Fruit fly (Drosophila melanogaster) whole organism, embryonic: Measurements from ENCODE around the gene SC35.

Experiments
- B-H2 ChIP-seq: fragments of 200-800 bp; sonication (Bioruptor generic); optimal IDR thresholded peaks from 2 replicates; lab custom pipeline; 2018; ENCODE audit warnings: missing biosample characterization, mild to moderate bottlenecking, missing genetic modification characterization
- CG10979 ChIP-seq: fragments of 200-800 bp; sonication (Bioruptor generic); optimal IDR thresholded peaks from 2 replicates; lab custom pipeline; 2018; ENCODE audit warnings: missing biosample characterization, mild to moderate bottlenecking, missing genetic modification characterization, moderate library complexity
- CG11093 ChIP-seq: fragments of 200-800 bp; sonication (Bioruptor generic); IDR thresholded peaks from 3 replicates; pipeline ENCODE4 v1.3.6; 2022; ENCODE audit warnings: missing biosample characterization, missing genetic modification characterization
- CG11247 ChIP-seq: fragments of 200-800 bp; sonication (Bioruptor generic); IDR thresholded peaks from 2 replicates; pipeline ENCODE4 v1.3.6; 2022; ENCODE audit warnings: missing biosample characterization, missing genetic modification characterization
- CG12155 ChIP-seq: fragments of 200-800 bp; sonication (Bioruptor generic); optimal IDR thresholded peaks from 3 replicates; lab custom pipeline; 2016; ENCODE audit warnings: missing biosample characterization, missing genetic modification characterization
- CG12769 ChIP-seq: fragments of 200-800 bp; sonication (Bioruptor generic); optimal IDR thresholded peaks from 2 replicates; lab custom pipeline; 2019; ENCODE audit warnings: missing biosample characterization, mild to moderate bottlenecking, missing genetic modification characterization, moderate library complexity
- CG12942 ChIP-seq: fragments of 200-800 bp; sonication (Bioruptor generic); optimal IDR thresholded peaks from 3 replicates; lab custom pipeline; 2016; ENCODE audit warnings: missing biosample characterization, missing genetic modification characterization
- CG13424 ChIP-seq: fragments of 200-800 bp; sonication (Bioruptor generic); optimal IDR thresholded peaks from 2 replicates; lab custom pipeline; 2019; ENCODE audit warnings: missing biosample characterization, mild to moderate bottlenecking, missing genetic modification characterization, moderate library complexity
- CG15073 ChIP-seq: fragments of 200-800 bp; sonication (Bioruptor generic); optimal IDR thresholded peaks from 2 replicates; lab custom pipeline; 2016; ENCODE audit warnings: missing biosample characterization, missing genetic modification characterization
- CG17361 ChIP-seq: fragments of 200-800 bp; sonication (Bioruptor generic); IDR thresholded peaks from 3 replicates; pipeline ENCODE4 v1.3.6; 2022; ENCODE audit warnings: missing biosample characterization, missing genetic modification characterization
- CG18619 ChIP-seq: fragments of 200-800 bp; sonication (Bioruptor generic); optimal IDR thresholded peaks from 3 replicates; lab custom pipeline; 2017; ENCODE audit warnings: missing biosample characterization, mild to moderate bottlenecking, missing genetic modification characterization
- CG2678 ChIP-seq: fragments of 200-800 bp; sonication (Bioruptor generic); optimal IDR thresholded peaks from 3 replicates; lab custom pipeline; 2019; ENCODE audit warnings: missing biosample characterization, mild to moderate bottlenecking, missing genetic modification characterization, moderate library complexity
- CG2889 ChIP-seq: fragments of 200-800 bp; sonication (Bioruptor generic); IDR thresholded peaks from 3 replicates; pipeline ENCODE4 v1.3.6; 2022; ENCODE audit warnings: missing biosample characterization, missing genetic modification characterization
- CG3407 ChIP-seq: fragments of 200-800 bp; sonication (Bioruptor generic); optimal IDR thresholded peaks from 2 replicates; lab custom pipeline; 2018; ENCODE audit warnings: missing biosample characterization, mild to moderate bottlenecking, missing genetic modification characterization
- CG7357 ChIP-seq: fragments of 200-800 bp; sonication (Bioruptor generic); IDR thresholded peaks from 3 replicates; pipeline ENCODE4 v1.3.6; 2022; ENCODE audit warnings: missing biosample characterization, missing genetic modification characterization
- CG7839 ChIP-seq: fragments of 200-800 bp; sonication (Bioruptor generic); optimal IDR thresholded peaks from 3 replicates; lab custom pipeline; 2018; ENCODE audit warnings: missing biosample characterization, mild to moderate bottlenecking, missing genetic modification characterization, moderate library complexity
- CG8359 ChIP-seq: fragments of 200-800 bp; sonication (Bioruptor generic); optimal IDR thresholded peaks from 2 replicates; lab custom pipeline; 2017; ENCODE audit warnings: missing biosample characterization, mild to moderate bottlenecking, missing genetic modification characterization, borderline replicate concordance
- CG8944 ChIP-seq: fragments of 200-800 bp; sonication (Bioruptor generic); optimal IDR thresholded peaks from 3 replicates; lab custom pipeline; 2016; ENCODE audit warnings: missing biosample characterization, missing genetic modification characterization
- CG9727 ChIP-seq: fragments of 200-800 bp; sonication (Bioruptor generic); optimal IDR thresholded peaks from 3 replicates; lab custom pipeline; 2017; ENCODE audit warnings: missing biosample characterization, mild to moderate bottlenecking, missing genetic modification characterization
- D19A ChIP-seq: fragments of 200-800 bp; optimal IDR thresholded peaks from 3 replicates; lab custom pipeline; 2019; ENCODE audit warnings: missing biosample characterization, mild to moderate bottlenecking, missing genetic modification characterization, moderate library complexity
- Doc3 ChIP-seq: fragments of 200-800 bp; sonication (Bioruptor generic); IDR thresholded peaks from 3 replicates; pipeline ENCODE4 v1.3.6; 2022; ENCODE audit warnings: missing biosample characterization, missing genetic modification characterization; ENCODE audit not compliant: partially characterized antibody
- ERR ChIP-seq: fragments of 200-800 bp; sonication (Bioruptor generic); optimal IDR thresholded peaks from 2 replicates; lab custom pipeline; 2016; ENCODE audit warnings: missing biosample characterization, missing genetic modification characterization
- Elba2 ChIP-seq: fragments of 200-800 bp; sonication (Bioruptor generic); optimal IDR thresholded peaks from 3 replicates; lab custom pipeline; 2016; ENCODE audit warnings: missing biosample characterization, missing genetic modification characterization
- Jarid2 ChIP-seq: fragments of 200-800 bp; sonication (Bioruptor generic); optimal IDR thresholded peaks from 3 replicates; lab custom pipeline; 2017; ENCODE audit warnings: mild to moderate bottlenecking, missing biosample characterization, missing genetic modification reagents, missing genetic modification characterization
- Mrtf ChIP-seq: fragments of 200-800 bp; sonication (Bioruptor generic); IDR thresholded peaks from 3 replicates; pipeline ENCODE4 v1.3.6; 2022; ENCODE audit warnings: missing biosample characterization, missing genetic modification characterization
- Oaz ChIP-seq: fragments of 200-800 bp; sonication (Bioruptor generic); IDR thresholded peaks from 2 replicates; pipeline ENCODE4 v1.3.6; 2022; ENCODE audit warnings: missing biosample characterization, missing genetic modification characterization
- Pdp1 ChIP-seq, 2 experiments: fragments of 200-800 bp; sonication (Bioruptor generic); optimal IDR thresholded peaks; 3 replicates each; lab custom pipeline; 2016; ENCODE audit warnings: missing biosample characterization in 2 of 2, missing genetic modification characterization in 2 of 2, mild to moderate bottlenecking in 1 of 2, moderate library complexity in 1 of 2
- Scr ChIP-seq: fragments of 200-800 bp; sonication (Bioruptor generic); IDR thresholded peaks from 2 replicates; pipeline ENCODE4 v1.3.6; 2022; ENCODE audit warnings: missing biosample characterization, missing genetic modification characterization; ENCODE audit not compliant: partially characterized antibody
- Sox102F ChIP-seq: fragments of 200-800 bp; sonication (Bioruptor generic); optimal IDR thresholded peaks from 2 replicates; lab custom pipeline; 2018; ENCODE audit warnings: missing biosample characterization, mild to moderate bottlenecking, missing genetic modification characterization, moderate library complexity
- Spps ChIP-seq: fragments of 200-800 bp; sonication (Bioruptor generic); optimal IDR thresholded peaks from 2 replicates; lab custom pipeline; 2018; ENCODE audit warnings: missing biosample characterization, mild to moderate bottlenecking, missing genetic modification characterization
- Stat92E ChIP-seq, 3 experiments: fragments of >200 bp in 2 of 3; fragments of 200-800 bp in 1 of 3; sonication (Bioruptor generic) in 1 of 3; optimal IDR thresholded peaks; 2 replicates each; lab custom pipeline; 2017 to 2019; ENCODE audit warnings: missing biosample characterization in 3 of 3, missing genetic modification characterization in 3 of 3, mild to moderate bottlenecking in 1 of 3, moderate library complexity in 1 of 3
- Trl ChIP-seq, 3 experiments: fragments of >200 bp in 2 of 3; fragments of 200-800 bp in 1 of 3; sonication (Bioruptor generic) in 1 of 3; optimal IDR thresholded peaks; 2 replicates in 1 of 3; 3 replicates in 2 of 3; lab custom pipeline; 2016 to 2017; ENCODE audit warnings: missing biosample characterization in 1 of 3, missing genetic modification characterization in 1 of 3
- bab2 ChIP-seq: fragments of 200-800 bp; sonication (Bioruptor generic); optimal IDR thresholded peaks from 2 replicates; lab custom pipeline; 2016; ENCODE audit warnings: missing biosample characterization, missing genetic modification characterization
- chif ChIP-seq, 2 experiments: fragments of 200-800 bp; sonication (Bioruptor generic); optimal IDR thresholded peaks; 3 replicates each; lab custom pipeline; 2016; ENCODE audit warnings: missing biosample characterization in 2 of 2, missing genetic modification characterization in 2 of 2
- chn ChIP-seq: fragments of 200-800 bp; sonication (Bioruptor generic); optimal IDR thresholded peaks from 2 replicates; lab custom pipeline; 2016; ENCODE audit warnings: missing biosample characterization, missing genetic modification characterization
- crc ChIP-seq: fragments of 200-800 bp; sonication (Bioruptor generic); optimal IDR thresholded peaks from 2 replicates; lab custom pipeline; 2016; ENCODE audit warnings: missing biosample characterization, missing genetic modification characterization
- dpn ChIP-seq, 2 experiments: fragments of 200-800 bp; sonication (Bioruptor generic); optimal IDR thresholded peaks; 3 replicates each; lab custom pipeline; 2016; ENCODE audit warnings: missing biosample characterization in 2 of 2, missing genetic modification characterization in 2 of 2
- fd96Cb ChIP-seq: fragments of 200-800 bp; sonication (Bioruptor generic); optimal IDR thresholded peaks from 2 replicates; lab custom pipeline; 2018; ENCODE audit warnings: missing biosample characterization, mild to moderate bottlenecking, missing genetic modification characterization, moderate library complexity
- gsb ChIP-seq: fragments of 200-800 bp; sonication (Bioruptor generic); IDR thresholded peaks from 2 replicates; pipeline ENCODE4 v1.3.6; 2022; ENCODE audit warnings: missing biosample characterization, missing genetic modification characterization
- hb ChIP-seq: fragments of 200-800 bp; sonication (Bioruptor generic); IDR thresholded peaks from 3 replicates; pipeline ENCODE4 v1.3.6; 2022; ENCODE audit warnings: missing biosample characterization, missing genetic modification characterization; ENCODE audit not compliant: partially characterized antibody
- insv ChIP-seq, 2 experiments: fragments of 200-800 bp; sonication (Bioruptor generic); optimal IDR thresholded peaks; 3 replicates each; lab custom pipeline; 2016 to 2018; ENCODE audit warnings: missing biosample characterization in 2 of 2, missing genetic modification characterization in 2 of 2
- inv ChIP-seq: fragments of 200-800 bp; sonication (Bioruptor generic); IDR thresholded peaks from 2 replicates; pipeline ENCODE4 v1.3.6; 2022; ENCODE audit warnings: missing biosample characterization, missing genetic modification characterization; ENCODE audit not compliant: partially characterized antibody
- klu ChIP-seq: fragments of 200-800 bp; sonication (Bioruptor generic); IDR thresholded peaks from 2 replicates; pipeline ENCODE4 v1.3.6; 2022; ENCODE audit warnings: missing biosample characterization, missing genetic modification characterization
- knrl ChIP-seq: fragments of 200-800 bp; sonication (Bioruptor generic); IDR thresholded peaks from 3 replicates; pipeline ENCODE4 v1.3.6; 2022; ENCODE audit warnings: missing biosample characterization, missing genetic modification characterization; ENCODE audit not compliant: partially characterized antibody
- org-1 ChIP-seq: fragments of 200-800 bp; sonication (Bioruptor generic); optimal IDR thresholded peaks from 2 replicates; lab custom pipeline; 2017; ENCODE audit warnings: missing biosample characterization, missing genetic modification characterization
- peb ChIP-seq: fragments of 200-800 bp; sonication (Bioruptor generic); IDR thresholded peaks from 2 replicates; pipeline ENCODE4 v1.3.6; 2022; ENCODE audit warnings: missing biosample characterization, missing genetic modification characterization
- pros ChIP-seq: fragments of 200-800 bp; sonication (Bioruptor generic); optimal IDR thresholded peaks from 3 replicates; lab custom pipeline; 2019; ENCODE audit warnings: missing biosample characterization, mild to moderate bottlenecking, missing genetic modification characterization, moderate library complexity
- toy ChIP-seq: fragments of 200-800 bp; sonication (Bioruptor generic); IDR thresholded peaks from 2 replicates; pipeline ENCODE4 v1.3.6; 2022; ENCODE audit warnings: missing biosample characterization, missing genetic modification characterization
- wdn ChIP-seq: fragments of 200-800 bp; sonication (Bioruptor generic); IDR thresholded peaks from 2 replicates; pipeline ENCODE4 v1.3.6; 2022; ENCODE audit warnings: missing biosample characterization, missing genetic modification characterization
- z ChIP-seq: fragments of 200-800 bp; sonication (Bioruptor generic); IDR thresholded peaks from 3 replicates; pipeline ENCODE4 v1.3.6; 2022; ENCODE audit warnings: missing biosample characterization, missing genetic modification characterization

The SC35 gene

dm6 chr2L:12467673-12468072 lies 33.2 kb upstream of the SC35 start (continued):
- TF ChIP-seq insv (GFP tag; optimal IDR thresholded peaks at IDR 0.05; lab: Kevin White, UChicago) (no peak), Sox102F (GFP tag; lab: Kevin White, UChicago) (peak; percentile 12), CG11093 (GFP tag; lab: Robert Waterston, UW) (no peak), Spps (tag; lab: Kevin White, UChicago) (no peak), CG12769 (tag; lab: Kevin White, UChicago) (peak; percentile 84), CG7839 (peak; percentile 51), inv (GFP tag; lab: Robert Waterston, UW) (no peak), CG3407 (GFP tag; lab: Kevin White, UChicago) (no peak), CG13424 (tag; lab: Kevin White, UChicago) (peak; percentile 50), CG9727 (GFP tag; lab: Kevin White, UChicago) (peak; percentile 47), CG12155 (GFP tag; lab: Kevin White, UChicago) (peak; percentile 67), CG2678 (peak; percentile 63), CG12942 (GFP tag; lab: Kevin White, UChicago) (peak; percentile 13), org-1 (GFP tag; lab: Kevin White, UChicago) (peak; percentile 12), CG18619 (GFP tag; lab: Kevin White, UChicago) (peak; percentile 40), z (no peak), CG11247 (GFP tag; lab: Robert Waterston, UW) (peak; percentile 39; the same call in 1 of the 2 replicates), pros (no peak), B-H2 (GFP tag; lab: Kevin White, UChicago) (peak; percentile 84), CG8359 (GFP tag; lab: Kevin White, UChicago) (no peak), CG15073 (GFP tag; lab: Kevin White, UChicago) (no peak), Oaz (GFP tag; lab: Robert Waterston, UW) (no peak), gsb (peak; percentile 64; the same call in 1 of the 2 replicates), Jarid2 (GFP tag; lab: Kevin White, UChicago) (no peak), bab2 (GFP tag; lab: Kevin White, UChicago) (peak; percentile 60), Doc3 (GFP tag; lab: Robert Waterston, UW) (no peak), CG7357 (no peak), CG2889 (peak; percentile 16; the same call in 1 of the 3 replicates), Stat92E (GFP tag; optimal IDR thresholded peaks at IDR 0.05; lab: Kevin White, UChicago) (no peak), ERR (GFP tag; lab: Kevin White, UChicago) (peak; percentile 56), wdn (GFP tag; lab: Robert Waterston, UW) (peak; percentile 67; the same call in 1 of the 2 replicates), CG8944 (GFP tag; lab: Kevin White, UChicago) (peak; percentile 12), peb (GFP tag; lab: Robert Waterston, UW) (no peak), CG10979 (tag; lab: Kevin White, UChicago) (no peak), CG17361 (GFP tag; lab: Robert Waterston, UW) (no peak), Elba2 (GFP tag; lab: Kevin White, UChicago) (no peak), toy (GFP tag; lab: Robert Waterston, UW) (no peak), crc (GFP tag; lab: Kevin White, UChicago) (peak; percentile 16), Mrtf (GFP tag; lab: Robert Waterston, UW) (peak; percentile 39; the same call in 1 of the 3 replicates), chn (peak; percentile 5), dpn (GFP tag; optimal IDR thresholded peaks at IDR 0.05; lab: Kevin White, UChicago) (peak; percentile 39 to 52), hb (no peak), knrl (no peak), fd96Cb (no peak), Pdp1 (GFP tag; optimal IDR thresholded peaks at IDR 0.05; lab: Kevin White, UChicago) (peak; percentile 38 to 39), chif (GFP tag; optimal IDR thresholded peaks at IDR 0.05; lab: Kevin White, UChicago) (no peak), D19A (tag; lab: Kevin White, UChicago) (peak; percentile 89), klu (GFP tag; lab: Robert Waterston, UW) (no peak), Trl (optimal IDR thresholded peaks at IDR 0.05; lab: Kevin White, UChicago) (no peak), Trl (GFP tag; optimal IDR thresholded peaks at IDR 0.05; lab: Kevin White, UChicago) (peak; percentile 38), Scr (GFP tag; lab: Robert Waterston, UW) (no peak)
